Worm (Caenorhabditis elegans) whole organism, L4 larva: ENCODE results near the gene Y39B6A.30.

ENCODE experiments used
- F26F4.8 ChIP-seq: fragments of 200-800 bp; sonication (Bioruptor generic); conservative IDR thresholded peaks from 2 replicates; pipeline ENCODE4 v1.3.6; 2022; ENCODE audit warnings: missing genetic modification characterization, missing compliant biosample characterization
- F37D6.2 ChIP-seq: sonication (generic microtip); optimal IDR thresholded peaks from 2 replicates; lab custom pipeline; 2016; ENCODE audit warnings: mild to moderate bottlenecking, missing genetic modification characterization, missing compliant biosample characterization
- F49E8.2 ChIP-seq: sonication (generic microtip); optimal IDR thresholded peaks from 2 replicates; lab custom pipeline; 2016; ENCODE audit warnings: missing compliant biosample characterization, mild to moderate bottlenecking, missing genetic modification characterization, borderline replicate concordance
- T26A8.4 ChIP-seq: fragments of 200-800 bp; sonication (Bioruptor generic); IDR thresholded peaks from 2 replicates; pipeline ENCODE4 v1.3.6; 2022; ENCODE audit warnings: missing genetic modification characterization, missing compliant biosample characterization
- Y48G9A.11 ChIP-seq: fragments of 200-800 bp; sonication (Bioruptor generic); IDR thresholded peaks from 2 replicates; pipeline ENCODE4 v1.3.6; 2022; ENCODE audit warnings: missing genetic modification reagents, missing genetic modification characterization, missing compliant biosample characterization
- Y75B8A.6 ChIP-seq: fragments of 200-800 bp; sonication (Bioruptor generic); IDR thresholded peaks from 2 replicates; pipeline ENCODE4 v1.3.6; 2022; ENCODE audit warnings: missing genetic modification reagents, missing genetic modification characterization, missing compliant biosample characterization
- aha-1 ChIP-seq: fragments of 150-350 bp; peaks from one replicate; lab custom pipeline; 2014; ENCODE audit warnings: missing biosample characterization, missing genetic modification characterization
- arid-1 ChIP-seq: fragments of 200-800 bp; sonication (Bioruptor generic); conservative IDR thresholded peaks from 2 replicates; pipeline ENCODE4 v1.3.6; 2022; ENCODE audit warnings: missing genetic modification reagents, missing genetic modification characterization, missing compliant biosample characterization
- ceh-20 ChIP-seq: fragments of 200-800 bp; sonication (Bioruptor generic); IDR thresholded peaks from 2 replicates; pipeline ENCODE4 v1.3.6; 2022; ENCODE audit warnings: missing genetic modification reagents, missing genetic modification characterization, missing compliant biosample characterization
- ceh-44 ChIP-seq: fragments of 200-800 bp; sonication (Bioruptor generic); IDR thresholded peaks from 2 replicates; pipeline ENCODE4 v1.3.6; 2022; ENCODE audit warnings: missing genetic modification reagents, missing genetic modification characterization, missing compliant biosample characterization
- daf-16 ChIP-seq, 3 experiments: sonication (generic microtip); optimal IDR thresholded peaks; 2 replicates each; lab custom pipeline; 2016 to 2017; ENCODE audit warnings: missing genetic modification characterization in 3 of 3, missing genetic modification reagents in 3 of 3, mild to moderate bottlenecking in 2 of 3, missing compliant biosample characterization in 2 of 3, missing biosample characterization in 1 of 3, moderate library complexity in 1 of 3
- daf-19 ChIP-seq: fragments of 200-800 bp; sonication (Bioruptor generic); conservative IDR thresholded peaks from 2 replicates; pipeline ENCODE4 v1.3.6; 2022; ENCODE audit warnings: missing genetic modification characterization, missing compliant biosample characterization
- daf-8 ChIP-seq: fragments of 200-800 bp; sonication (Bioruptor generic); IDR thresholded peaks from 2 replicates; pipeline ENCODE4 v1.3.6; 2022; ENCODE audit warnings: missing genetic modification characterization, missing compliant biosample characterization
- dmd-8 ChIP-seq: fragments of 200-800 bp; sonication (Bioruptor generic); IDR thresholded peaks from 2 replicates; pipeline ENCODE4 v1.3.6; 2022; ENCODE audit warnings: missing genetic modification characterization, missing compliant biosample characterization
- duxl-1 ChIP-seq: sonication (generic microtip); optimal IDR thresholded peaks from 2 replicates; lab custom pipeline; 2016; ENCODE audit warnings: mild to moderate bottlenecking, missing genetic modification characterization, moderate library complexity, missing compliant biosample characterization; ENCODE audit not compliant: poor library complexity
- dve-1 ChIP-seq: sonication (generic microtip); optimal IDR thresholded peaks from 2 replicates; lab custom pipeline; 2017; ENCODE audit warnings: antibody characterized with exemption, mild to moderate bottlenecking, missing genetic modification characterization, missing compliant biosample characterization; ENCODE audit not compliant: insufficient read depth
- egl-43 ChIP-seq: fragments of 200-800 bp; sonication (Bioruptor generic); IDR thresholded peaks from 2 replicates; pipeline ENCODE4 v1.3.6; 2022; ENCODE audit warnings: missing genetic modification reagents, missing genetic modification characterization, missing compliant biosample characterization
- fkh-10 ChIP-seq: fragments of 150-350 bp; optimal IDR thresholded peaks from 2 replicates; lab custom pipeline; 2014; ENCODE audit warnings: missing biosample characterization, missing genetic modification reagents, missing genetic modification characterization
- fos-1 ChIP-seq: fragments of 150-350 bp; optimal IDR thresholded peaks from 2 replicates; lab custom pipeline; 2014; ENCODE audit warnings: missing biosample characterization, missing genetic modification characterization
- gei-8 ChIP-seq: fragments of 200-800 bp; sonication (Bioruptor generic); optimal IDR thresholded peaks from 2 replicates; lab custom pipeline; 2018; ENCODE audit warnings: mild to moderate bottlenecking, missing genetic modification characterization, missing compliant biosample characterization
- hif-1 ChIP-seq, 2 experiments: sonication (generic microtip); optimal IDR thresholded peaks; 2 replicates each; lab custom pipeline; 2016 to 2017; ENCODE audit warnings: missing compliant biosample characterization in 2 of 2, missing genetic modification characterization in 2 of 2, missing genetic modification reagents in 2 of 2, missing genotype in 2 of 2, mild to moderate bottlenecking in 1 of 2
- jun-1 ChIP-seq: fragments of 150-350 bp; optimal IDR thresholded peaks from 2 replicates; lab custom pipeline; 2014; ENCODE audit warnings: missing biosample characterization, missing genetic modification reagents, missing genetic modification characterization
- lim-7 ChIP-seq: fragments of 200-800 bp; sonication (Bioruptor generic); IDR thresholded peaks from 2 replicates; pipeline ENCODE4 v1.3.6; 2022; ENCODE audit warnings: missing genetic modification characterization, missing compliant biosample characterization
- lin-13 ChIP-seq: fragments of 150-350 bp; optimal IDR thresholded peaks from 2 replicates; lab custom pipeline; 2014; ENCODE audit warnings: missing biosample characterization, missing genetic modification reagents, missing genetic modification characterization
- lin-29 ChIP-seq: fragments of 200-800 bp; sonication (Bioruptor generic); IDR thresholded peaks from 2 replicates; pipeline ENCODE4 v1.3.6; 2022; ENCODE audit warnings: missing genetic modification reagents, missing genetic modification characterization, missing compliant biosample characterization
- lin-38 ChIP-seq: fragments of 200-800 bp; sonication (Bioruptor generic); IDR thresholded peaks from 2 replicates; pipeline ENCODE4 v1.3.6; 2022; ENCODE audit warnings: missing genetic modification reagents, missing genetic modification characterization, missing compliant biosample characterization
- lin-39 ChIP-seq: fragments of 150-350 bp; optimal IDR thresholded peaks from 2 replicates; lab custom pipeline; 2014; ENCODE audit warnings: missing biosample characterization, missing genetic modification reagents, missing genetic modification characterization
- madf-5 ChIP-seq, 2 experiments: fragments of 200-800 bp; sonication (Bioruptor generic); IDR thresholded peaks; 2 replicates each; pipeline ENCODE4 v1.3.6; 2022; ENCODE audit warnings: missing compliant biosample characterization in 2 of 2, missing genetic modification characterization in 2 of 2
- madf-9 ChIP-seq: fragments of 200-800 bp; sonication (Bioruptor generic); conservative IDR thresholded peaks from 2 replicates; pipeline ENCODE4 v1.3.6; 2022; ENCODE audit warnings: missing genetic modification reagents, missing genetic modification characterization, missing compliant biosample characterization
- mdl-1 ChIP-seq, 2 experiments: fragments of 150-350 bp in 1 of 2; sonication (generic microtip) in 1 of 2; optimal IDR thresholded peaks; 2 replicates each; lab custom pipeline; 2014 to 2017; ENCODE audit warnings: missing biosample characterization in 2 of 2, missing genetic modification characterization in 2 of 2
- mdt-29 ChIP-seq: fragments of 200-800 bp; sonication (Bioruptor generic); IDR thresholded peaks from 2 replicates; pipeline ENCODE4 v1.3.6; 2022; ENCODE audit warnings: missing genetic modification reagents, missing genetic modification characterization, missing compliant biosample characterization
- mes-2 ChIP-seq: sonication (generic microtip); optimal IDR thresholded peaks from 2 replicates; lab custom pipeline; 2016; ENCODE audit warnings: missing genotype, mild to moderate bottlenecking, missing genetic modification characterization, missing compliant biosample characterization; ENCODE audit not compliant: poor library complexity, severe bottlenecking
- mxl-2 ChIP-seq: fragments of 200-800 bp; sonication (Bioruptor generic); conservative IDR thresholded peaks from 2 replicates; pipeline ENCODE4 v1.3.6; 2022; ENCODE audit warnings: missing genetic modification reagents, missing genetic modification characterization, missing compliant biosample characterization
- nhr-102 ChIP-seq: sonication (generic microtip); optimal IDR thresholded peaks from 2 replicates; lab custom pipeline; 2016; ENCODE audit warnings: mild to moderate bottlenecking, missing genetic modification characterization, moderate library complexity, missing compliant biosample characterization
- nhr-11 ChIP-seq: fragments of 150-350 bp; optimal IDR thresholded peaks from 2 replicates; lab custom pipeline; 2014; ENCODE audit warnings: missing biosample characterization, missing genetic modification characterization
- nhr-111 ChIP-seq: fragments of 200-800 bp; sonication (Bioruptor generic); optimal IDR thresholded peaks from 2 replicates; lab custom pipeline; 2018; ENCODE audit warnings: mild to moderate bottlenecking, missing genetic modification characterization, missing compliant biosample characterization
- nhr-25 ChIP-seq: sonication (generic microtip); optimal IDR thresholded peaks from 2 replicates; lab custom pipeline; 2017; ENCODE audit warnings: missing genetic modification characterization, mild to moderate bottlenecking, missing compliant biosample characterization, antibody characterized with exemption, moderate library complexity, borderline replicate concordance; ENCODE audit not compliant: insufficient read depth
- nhr-28 ChIP-seq: fragments of 150-350 bp; optimal IDR thresholded peaks from 2 replicates; lab custom pipeline; 2014; ENCODE audit warnings: missing biosample characterization, missing genetic modification characterization
- nhr-41 ChIP-seq: fragments of 200-800 bp; sonication (Bioruptor generic); IDR thresholded peaks from 2 replicates; pipeline ENCODE4 v1.3.6; 2022; ENCODE audit warnings: missing genetic modification reagents, missing genetic modification characterization, missing compliant biosample characterization
- nhr-42 ChIP-seq: fragments of 200-800 bp; sonication (Bioruptor generic); IDR thresholded peaks from 2 replicates; pipeline ENCODE4 v1.3.6; 2022; ENCODE audit warnings: missing genetic modification characterization, missing compliant biosample characterization
- nhr-48 ChIP-seq: sonication (generic microtip); optimal IDR thresholded peaks from 2 replicates; lab custom pipeline; 2016; ENCODE audit warnings: mild to moderate bottlenecking, missing genetic modification characterization, missing compliant biosample characterization
- nhr-76 ChIP-seq: fragments of 150-350 bp; optimal IDR thresholded peaks from 2 replicates; lab custom pipeline; 2014; ENCODE audit warnings: missing biosample characterization, missing genetic modification characterization
- skn-1 ChIP-seq: fragments of 150-350 bp; optimal IDR thresholded peaks from 2 replicates; lab custom pipeline; 2014; ENCODE audit warnings: missing biosample characterization, missing genetic modification characterization
- spr-1 ChIP-seq: sonication (generic microtip); optimal IDR thresholded peaks from 2 replicates; lab custom pipeline; 2016; ENCODE audit warnings: mild to moderate bottlenecking, missing genetic modification characterization, missing compliant biosample characterization
- unc-62 ChIP-seq, 3 experiments: fragments of 150-350 bp in 1 of 3; sonication (generic microtip); optimal IDR thresholded peaks in 2 of 3; peaks in 1 of 3; 1 replicate in 1 of 3; 2 replicates in 2 of 3; lab custom pipeline; 2014 to 2017; ENCODE audit warnings: missing biosample characterization in 3 of 3, missing genetic modification characterization in 3 of 3, missing genetic modification reagents in 3 of 3, missing genotype in 1 of 3
- zfp-2 ChIP-seq: sonication (generic microtip); optimal IDR thresholded peaks from 2 replicates; lab custom pipeline; 2016; ENCODE audit warnings: mild to moderate bottlenecking, missing genetic modification characterization, missing compliant biosample characterization
- ztf-11 ChIP-seq: fragments of 150-350 bp; optimal IDR thresholded peaks from 2 replicates; lab custom pipeline; 2014; ENCODE audit warnings: missing biosample characterization, missing genetic modification characterization
- ztf-7 ChIP-seq: fragments of 150-350 bp; optimal IDR thresholded peaks from 2 replicates; lab custom pipeline; 2014; ENCODE audit warnings: missing biosample characterization, missing genetic modification characterization

The Y39B6A.30 gene

DNA sequence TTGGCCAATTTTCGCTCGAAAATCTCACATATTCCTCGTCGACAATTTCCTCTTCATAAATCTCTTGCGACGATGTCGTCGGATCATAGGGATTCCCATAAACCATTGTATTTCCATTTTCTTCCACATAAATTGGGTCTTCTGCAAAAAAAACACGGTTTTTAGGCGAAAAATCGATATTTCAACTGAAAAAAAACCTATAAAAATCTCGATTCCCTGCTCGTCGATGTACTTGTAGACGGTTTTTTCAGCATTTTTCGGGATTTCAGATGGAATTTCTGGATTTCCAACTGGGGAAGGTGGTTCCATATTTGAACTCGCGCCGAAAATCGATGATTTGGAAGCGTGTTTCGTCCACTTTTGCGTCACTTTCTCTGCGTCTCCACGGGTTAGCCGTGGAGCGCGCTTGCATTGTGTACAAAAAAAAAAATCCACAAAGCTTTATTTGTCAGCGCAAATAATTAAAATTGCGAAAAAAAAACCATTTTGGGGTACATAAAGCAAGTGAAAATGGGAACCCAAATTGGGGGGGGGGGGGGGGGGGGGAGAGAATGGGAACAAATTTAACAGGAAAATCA lies 46.8 kb upstream of the Y39B6A.30 start, which contains the start of gene Y39B6A.43 (continued):
- TF ChIP-seq mdl-1 (tag; optimal IDR thresholded peaks at IDR 0.05; lab: Kevin White, UChicago) = peak in 1 of 2 experiments; percentile 58
- TF ChIP-seq Y75B8A.6 = peak; percentile 87
- peak in 1 of 2 experiments; percentile 99 for TF ChIP-seq unc-62 (GFP tag; optimal IDR thresholded peaks at IDR 0.05 in 1 of 2; lab: Kevin White, UChicago)
- no peak for TF ChIP-seq unc-62 (tag; optimal IDR thresholded peaks at IDR 0.05; lab: Kevin White, UChicago)
- peak; percentile 96 for TF ChIP-seq lin-29 (GFP tag; lab: Robert Waterston, UW)
- TF ChIP-seq mxl-2 (GFP tag; lab: Robert Waterston, UW) = peak; percentile 84
- TF ChIP-seq aha-1 (tag; lab: Kevin White, UChicago) = peak; percentile 93
- TF ChIP-seq T26A8.4 = peak; percentile 97
- TF ChIP-seq spr-1 = peak; percentile 86
- peak; percentile 93 for TF ChIP-seq egl-43 (GFP tag; lab: Robert Waterston, UW)
- TF ChIP-seq lin-38 (GFP tag; lab: Robert Waterston, UW) = peak; percentile 100
- TF ChIP-seq mes-2 (tag; lab: Kevin White, UChicago) = peak; percentile 98
- TF ChIP-seq arid-1 (GFP tag; lab: Robert Waterston, UW) = peak; percentile 97
- peak; percentile 96 for TF ChIP-seq ceh-20
- TF ChIP-seq F26F4.8 = no peak
- TF ChIP-seq skn-1 (tag; lab: Kevin White, UChicago) = peak; percentile 80
- peak; percentile 80; the same call in 1 of the 2 replicates for TF ChIP-seq dmd-8 (GFP tag; lab: Robert Waterston, UW)
- TF ChIP-seq Y48G9A.11 (GFP tag; lab: Robert Waterston, UW) = peak; percentile 94
- no peak for TF ChIP-seq daf-19 (GFP tag; lab: Robert Waterston, UW)
- TF ChIP-seq zfp-2 = peak; percentile 81
- TF ChIP-seq nhr-42 (GFP tag; lab: Robert Waterston, UW) = peak; percentile 96
- TF ChIP-seq F37D6.2 (tag; lab: Kevin White, UChicago) = peak; percentile 95
- TF ChIP-seq ztf-7 (tag; lab: Kevin White, UChicago) = peak; percentile 73
- peak; percentile 41; the same call in 1 of the 2 replicates for TF ChIP-seq lim-7 (GFP tag; lab: Robert Waterston, UW)
- TF ChIP-seq nhr-111 (GFP tag; lab: Kevin White, UChicago) = peak; percentile 34
- TF ChIP-seq ceh-44 (GFP tag; lab: Robert Waterston, UW) = peak; percentile 94
- no peak for TF ChIP-seq daf-8 (GFP tag; lab: Robert Waterston, UW)
- peak; percentile 99 for TF ChIP-seq dve-1 (tag; lab: Kevin White, UChicago)
- TF ChIP-seq F49E8.2 (tag; lab: Kevin White, UChicago) = peak; percentile 96
- peak; percentile 48 for TF ChIP-seq fos-1 (tag; lab: Kevin White, UChicago)
- no peak for TF ChIP-seq ztf-11
- TF ChIP-seq madf-9 (GFP tag; lab: Robert Waterston, UW) = peak; percentile 93
- TF ChIP-seq nhr-25 (tag; lab: Kevin White, UChicago) = peak; percentile 96
- peak; percentile 83 for TF ChIP-seq nhr-41 (GFP tag; lab: Robert Waterston, UW)
- peak; percentile 78 for TF ChIP-seq fkh-10 (GFP tag; lab: Kevin White, UChicago)
- TF ChIP-seq mdt-29 (GFP tag; lab: Robert Waterston, UW) = peak; percentile 95
- peak; percentile 53 to 91 for TF ChIP-seq hif-1 (tag; optimal IDR thresholded peaks at IDR 0.05; lab: Kevin White, UChicago)
- TF ChIP-seq madf-5 (GFP tag; IDR thresholded peaks at IDR 0.05; lab: Robert Waterston, UW) = peak; percentile 85 to 92
- TF ChIP-seq nhr-48 (tag; lab: Kevin White, UChicago) = peak; percentile 77
- TF ChIP-seq lin-13 = peak; percentile 99
- TF ChIP-seq nhr-102 (tag; lab: Kevin White, UChicago) = peak; percentile 95
- TF ChIP-seq jun-1 = peak; percentile 92
- TF ChIP-seq gei-8 = peak; percentile 24
- TF ChIP-seq nhr-28 = peak; percentile 91
- peak; percentile 55 for TF ChIP-seq nhr-76
- peak; percentile 88 for TF ChIP-seq nhr-11 (tag; lab: Kevin White, UChicago)
- no peak for TF ChIP-seq lin-39 (tag; lab: Kevin White, UChicago)
- peak; percentile 96 for TF ChIP-seq duxl-1 (tag; lab: Kevin White, UChicago)
- peak; percentile 39 to 53 for TF ChIP-seq daf-16 (GFP tag; optimal IDR thresholded peaks at IDR 0.05; lab: Kevin White, UChicago)
- peak; percentile 91 for TF ChIP-seq daf-16 (tag; optimal IDR thresholded peaks at IDR 0.05; lab: Kevin White, UChicago)
